Fruit fly (Drosophila melanogaster) whole organism, embryonic: ENCODE data around the gene CG12507.
A peak's percentile ranks its signal among the peaks of the same experiment; 100 is the strongest.

ENCODE experiments used
- ATbp ChIP-seq: fragments of 200-800 bp; sonication (Bioruptor generic); optimal IDR thresholded peaks from 2 replicates; lab custom pipeline; 2017; ENCODE audit warnings: missing biosample characterization, mild to moderate bottlenecking, missing genetic modification characterization, missing genetic modification reagents
- Atf-2 ChIP-seq: fragments of 200-800 bp; sonication (Bioruptor generic); optimal IDR thresholded peaks from 2 replicates; lab custom pipeline; 2016; ENCODE audit warnings: missing biosample characterization, missing genetic modification characterization
- Bgb ChIP-seq: fragments of 200-800 bp; sonication (Bioruptor generic); IDR thresholded peaks from 2 replicates; pipeline ENCODE4 v1.3.6; 2022; ENCODE audit warnings: missing biosample characterization, missing genetic modification characterization; ENCODE audit not compliant: partially characterized antibody
- CG10267 ChIP-seq: fragments of 200-800 bp; sonication (Bioruptor generic); optimal IDR thresholded peaks from 2 replicates; lab custom pipeline; 2018; ENCODE audit warnings: missing biosample characterization, mild to moderate bottlenecking, missing genetic modification characterization, moderate library complexity
- CG10431 ChIP-seq: fragments of 200-800 bp; sonication (Bioruptor generic); optimal IDR thresholded peaks from 3 replicates; lab custom pipeline; 2018; ENCODE audit warnings: missing biosample characterization, mild to moderate bottlenecking, missing genetic modification characterization
- CG10462 ChIP-seq: fragments of 200-800 bp; sonication (Bioruptor generic); optimal IDR thresholded peaks from 2 replicates; lab custom pipeline; 2016; ENCODE audit warnings: missing biosample characterization, missing genetic modification characterization
- CG10979 ChIP-seq: fragments of 200-800 bp; sonication (Bioruptor generic); optimal IDR thresholded peaks from 2 replicates; lab custom pipeline; 2018; ENCODE audit warnings: missing biosample characterization, mild to moderate bottlenecking, missing genetic modification characterization, moderate library complexity
- CG11456 ChIP-seq: fragments of 200-800 bp; sonication (Bioruptor generic); IDR thresholded peaks from 3 replicates; pipeline ENCODE4 v1.3.6; 2022; ENCODE audit warnings: missing biosample characterization, missing genetic modification characterization
- CG14860 ChIP-seq: fragments of 200-800 bp; sonication (Bioruptor generic); IDR thresholded peaks from 3 replicates; pipeline ENCODE4 v1.3.6; 2022; ENCODE audit warnings: missing biosample characterization, missing genetic modification characterization; ENCODE audit not compliant: partially characterized antibody
- CG16813 ChIP-seq: fragments of 200-800 bp; sonication (Bioruptor generic); IDR thresholded peaks from 3 replicates; pipeline ENCODE4 v1.3.6; 2022; ENCODE audit warnings: missing biosample characterization, missing genetic modification characterization; ENCODE audit not compliant: partially characterized antibody
- CG17612 ChIP-seq: fragments of 200-800 bp; sonication (Bioruptor generic); IDR thresholded peaks from 2 replicates; pipeline ENCODE4 v1.3.6; 2022; ENCODE audit warnings: missing biosample characterization, missing genetic modification characterization
- CG2712 ChIP-seq: fragments of 200-800 bp; optimal IDR thresholded peaks from 3 replicates; lab custom pipeline; 2019; ENCODE audit warnings: missing biosample characterization, mild to moderate bottlenecking, missing genetic modification characterization, moderate library complexity
- CG4854 ChIP-seq: fragments of 200-800 bp; sonication (Bioruptor generic); optimal IDR thresholded peaks from 2 replicates; lab custom pipeline; 2016; ENCODE audit warnings: missing biosample characterization, missing genetic modification characterization, inconsistent platforms
- CG6813 ChIP-seq: fragments of 200-800 bp; sonication (Bioruptor generic); optimal IDR thresholded peaks from 2 replicates; lab custom pipeline; 2017; ENCODE audit warnings: missing biosample characterization, missing genetic modification characterization, mild to moderate bottlenecking, moderate library complexity, missing genetic modification reagents
- CG6854 ChIP-seq: fragments of 200-800 bp; sonication (Bioruptor generic); optimal IDR thresholded peaks from 3 replicates; lab custom pipeline; 2017; ENCODE audit warnings: missing biosample characterization, mild to moderate bottlenecking, missing genetic modification characterization
- CG8478 ChIP-seq: fragments of >200 bp; optimal IDR thresholded peaks from 2 replicates; lab custom pipeline; 2018
- CG9817 ChIP-seq: fragments of 200-800 bp; sonication (Bioruptor generic); optimal IDR thresholded peaks from 2 replicates; lab custom pipeline; 2018; ENCODE audit warnings: missing biosample characterization, mild to moderate bottlenecking, missing genetic modification characterization, moderate library complexity
- D ChIP-seq, 2 experiments: fragments of 200-800 bp in 1 of 2; fragments of >200 bp in 1 of 2; sonication (Bioruptor generic) in 1 of 2; optimal IDR thresholded peaks; 2 replicates in 1 of 2; 3 replicates in 1 of 2; lab custom pipeline; 2017; ENCODE audit warnings: mild to moderate bottlenecking in 1 of 2, missing biosample characterization in 1 of 2, missing genetic modification characterization in 1 of 2, missing genetic modification reagents in 1 of 2
- Drgx ChIP-seq: fragments of 200-800 bp; sonication (Bioruptor generic); IDR thresholded peaks from 2 replicates; pipeline ENCODE4 v1.3.6; 2022; ENCODE audit warnings: missing biosample characterization, missing genetic modification characterization
- Fer1 ChIP-seq: fragments of 200-800 bp; sonication (Bioruptor generic); optimal IDR thresholded peaks from 2 replicates; lab custom pipeline; 2017; ENCODE audit warnings: missing biosample characterization, mild to moderate bottlenecking, missing genetic modification characterization
- Gug ChIP-seq: fragments of 200-800 bp; sonication (Bioruptor generic); IDR thresholded peaks from 4 replicates; pipeline ENCODE4 v1.3.6; 2022; ENCODE audit warnings: missing biosample characterization, missing genetic modification characterization
- HHEX ChIP-seq: fragments of 200-800 bp; sonication (Bioruptor generic); optimal IDR thresholded peaks from 3 replicates; lab custom pipeline; 2017; ENCODE audit warnings: missing biosample characterization, mild to moderate bottlenecking, missing genetic modification characterization, missing genetic modification reagents
- HLH3B ChIP-seq: fragments of 200-800 bp; sonication (Bioruptor generic); IDR thresholded peaks from 2 replicates; pipeline ENCODE4 v1.3.6; 2022; ENCODE audit warnings: missing biosample characterization, missing genetic modification characterization
- Hmr ChIP-seq: fragments of 200-800 bp; sonication (Bioruptor generic); optimal IDR thresholded peaks from 3 replicates; lab custom pipeline; 2017; ENCODE audit warnings: mild to moderate bottlenecking, missing biosample characterization, missing genetic modification reagents, missing genetic modification characterization
- NFAT ChIP-seq: fragments of 200-800 bp; sonication (Bioruptor generic); IDR thresholded peaks from 2 replicates; pipeline ENCODE4 v1.3.6; 2022; ENCODE audit warnings: missing biosample characterization, missing genetic modification characterization
- Nf-YB ChIP-seq: fragments of 200-800 bp; sonication (Bioruptor generic); optimal IDR thresholded peaks from 3 replicates; lab custom pipeline; 2019; ENCODE audit warnings: missing biosample characterization, mild to moderate bottlenecking, missing genetic modification characterization, moderate library complexity
- Pdp1 ChIP-seq, 2 experiments: fragments of 200-800 bp; sonication (Bioruptor generic); optimal IDR thresholded peaks; 3 replicates each; lab custom pipeline; 2016; ENCODE audit warnings: missing biosample characterization in 2 of 2, missing genetic modification characterization in 2 of 2, mild to moderate bottlenecking in 1 of 2, moderate library complexity in 1 of 2
- ab ChIP-seq: fragments of 200-800 bp; sonication (Bioruptor generic); optimal IDR thresholded peaks from 2 replicates; lab custom pipeline; 2016; ENCODE audit warnings: missing biosample characterization, missing genetic modification characterization
- amos ChIP-seq: fragments of 200-800 bp; sonication (Bioruptor generic); IDR thresholded peaks from 2 replicates; pipeline ENCODE4 v1.3.6; 2022; ENCODE audit warnings: missing biosample characterization, missing genetic modification characterization; ENCODE audit not compliant: partially characterized antibody
- bsh ChIP-seq, 2 experiments: fragments of 200-800 bp; sonication (Bioruptor generic); optimal IDR thresholded peaks; 2 replicates each; lab custom pipeline; 2017 to 2018; ENCODE audit warnings: mild to moderate bottlenecking in 2 of 2, missing biosample characterization in 2 of 2, missing genetic modification characterization in 2 of 2, moderate library complexity in 1 of 2
- cato ChIP-seq: fragments of 200-800 bp; sonication (Bioruptor generic); optimal IDR thresholded peaks from 2 replicates; lab custom pipeline; 2016; ENCODE audit warnings: missing biosample characterization, missing genetic modification characterization, borderline replicate concordance
- disco-r ChIP-seq: fragments of 200-800 bp; sonication (Bioruptor generic); optimal IDR thresholded peaks from 2 replicates; lab custom pipeline; 2016; ENCODE audit warnings: missing biosample characterization, missing genetic modification characterization
- eyg ChIP-seq: fragments of 200-800 bp; sonication (Bioruptor generic); optimal IDR thresholded peaks from 3 replicates; lab custom pipeline; 2016; ENCODE audit warnings: missing biosample characterization, missing genetic modification characterization
- fu2 ChIP-seq: fragments of 200-800 bp; sonication (Bioruptor generic); optimal IDR thresholded peaks from 2 replicates; lab custom pipeline; 2016; ENCODE audit warnings: missing biosample characterization, missing genetic modification characterization
- hb ChIP-seq: fragments of 200-800 bp; sonication (Bioruptor generic); IDR thresholded peaks from 3 replicates; pipeline ENCODE4 v1.3.6; 2022; ENCODE audit warnings: missing biosample characterization, missing genetic modification characterization; ENCODE audit not compliant: partially characterized antibody
- insv ChIP-seq, 2 experiments: fragments of 200-800 bp; sonication (Bioruptor generic); optimal IDR thresholded peaks; 3 replicates each; lab custom pipeline; 2016 to 2018; ENCODE audit warnings: missing biosample characterization in 2 of 2, missing genetic modification characterization in 2 of 2
- knrl ChIP-seq: fragments of 200-800 bp; sonication (Bioruptor generic); IDR thresholded peaks from 3 replicates; pipeline ENCODE4 v1.3.6; 2022; ENCODE audit warnings: missing biosample characterization, missing genetic modification characterization; ENCODE audit not compliant: partially characterized antibody
- odd ChIP-seq: fragments of 200-800 bp; sonication (Bioruptor generic); optimal IDR thresholded peaks from 2 replicates; lab custom pipeline; 2017; ENCODE audit warnings: missing biosample characterization, mild to moderate bottlenecking, missing genetic modification characterization
- salm ChIP-seq: fragments of 200-800 bp; sonication (Bioruptor generic); optimal IDR thresholded peaks from 2 replicates; lab custom pipeline; 2018; ENCODE audit warnings: missing biosample characterization, mild to moderate bottlenecking, missing genetic modification characterization
- scrt ChIP-seq: fragments of 200-800 bp; sonication (Bioruptor generic); optimal IDR thresholded peaks from 2 replicates; lab custom pipeline; 2018; ENCODE audit warnings: missing biosample characterization, mild to moderate bottlenecking, missing genetic modification characterization, moderate library complexity
- sim ChIP-seq: fragments of 200-800 bp; sonication (Bioruptor generic); IDR thresholded peaks from 2 replicates; pipeline ENCODE4 v1.3.6; 2022; ENCODE audit warnings: missing biosample characterization, missing genetic modification characterization
- sisA ChIP-seq: fragments of 200-800 bp; sonication (Bioruptor generic); IDR thresholded peaks from 2 replicates; pipeline ENCODE4 v1.3.6; 2022; ENCODE audit warnings: missing biosample characterization, missing genetic modification characterization
- tgo ChIP-seq: fragments of 200-800 bp; sonication (Bioruptor generic); IDR thresholded peaks from 3 replicates; pipeline ENCODE4 v1.3.6; 2022; ENCODE audit warnings: missing biosample characterization, missing genetic modification characterization
- toy ChIP-seq: fragments of 200-800 bp; sonication (Bioruptor generic); IDR thresholded peaks from 2 replicates; pipeline ENCODE4 v1.3.6; 2022; ENCODE audit warnings: missing biosample characterization, missing genetic modification characterization
- ttk ChIP-seq: fragments of 200-800 bp; sonication (Bioruptor generic); IDR thresholded peaks from 2 replicates; pipeline ENCODE4 v2.1.2; 2022; ENCODE audit warnings: missing biosample characterization, missing genetic modification characterization
- usp ChIP-seq: fragments of >200 bp; optimal IDR thresholded peaks from 2 replicates; lab custom pipeline; 2017; ENCODE audit warnings: missing biosample characterization, missing genetic modification characterization
- vnd ChIP-seq: fragments of 200-800 bp; sonication (Bioruptor generic); IDR thresholded peaks from 3 replicates; pipeline ENCODE4 v1.3.6; 2022; ENCODE audit warnings: missing biosample characterization, missing genetic modification characterization; ENCODE audit not compliant: partially characterized antibody
- zen2 ChIP-seq: fragments of 200-800 bp; sonication (Bioruptor generic); IDR thresholded peaks from 3 replicates; pipeline ENCODE4 v1.3.6; 2022; ENCODE audit warnings: missing biosample characterization, missing genetic modification characterization; ENCODE audit not compliant: partially characterized antibody
- zfh2 ChIP-seq: fragments of 200-800 bp; sonication (Bioruptor generic); optimal IDR thresholded peaks from 2 replicates; lab custom pipeline; 2016; ENCODE audit warnings: missing biosample characterization, missing genetic modification characterization

CG12507 gene

DNA sequence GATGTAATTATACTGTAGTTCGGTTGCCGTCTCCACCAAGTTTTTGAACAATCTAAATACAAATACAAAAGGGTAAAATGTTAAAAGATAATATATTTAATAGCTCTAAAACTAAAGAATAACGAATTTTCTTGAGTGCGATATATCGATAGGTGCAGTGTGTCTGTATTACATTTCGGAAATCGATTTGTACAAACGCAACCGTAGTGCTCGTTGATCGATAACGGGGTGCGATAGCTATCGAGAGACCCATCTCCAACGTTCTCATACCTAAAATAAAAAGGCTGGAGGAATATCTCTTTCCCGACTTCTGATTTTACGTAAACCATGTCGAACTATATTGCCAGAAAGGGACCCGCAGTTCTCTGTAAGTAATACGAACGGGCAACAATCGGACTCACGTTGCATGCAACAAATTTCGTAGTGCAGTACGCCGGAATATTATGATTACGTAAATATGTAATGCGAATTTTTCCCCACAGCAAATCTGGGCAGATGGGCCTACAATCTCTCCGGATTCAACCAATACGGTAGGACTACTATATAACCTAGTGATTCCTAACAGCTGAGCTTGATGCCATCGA lies 19.8 kb upstream of the CG12507 start, which contains the start of gene UQCR-14 (continued):
- no peak for TF ChIP-seq tgo (GFP tag; lab: Robert Waterston, UW)
- peak; percentile 70 for TF ChIP-seq CG10267
- TF ChIP-seq disco-r (GFP tag; lab: Kevin White, UChicago) = no peak
- TF ChIP-seq Pdp1 (GFP tag; optimal IDR thresholded peaks at IDR 0.05; lab: Kevin White, UChicago) = peak; percentile 13 to 95
- TF ChIP-seq CG16813 = peak; percentile 98
- no peak for TF ChIP-seq sim (GFP tag; lab: Robert Waterston, UW)
- no peak for TF ChIP-seq ATbp (GFP tag; lab: Kevin White, UChicago)
- peak; percentile 32 for TF ChIP-seq CG10979
- TF ChIP-seq Hmr (GFP tag; lab: Kevin White, UChicago) = peak; percentile 64
- TF ChIP-seq Nf-YB (GFP tag; lab: Kevin White, UChicago) = no peak
- no peak for TF ChIP-seq salm (tag; lab: Kevin White, UChicago)
- TF ChIP-seq CG8478 (lab: Kevin White, UChicago) = no peak
- TF ChIP-seq ttk = no peak
- peak; percentile 4 for TF ChIP-seq zfh2 (GFP tag; lab: Kevin White, UChicago)
- no peak for TF ChIP-seq CG6854 (GFP tag; lab: Kevin White, UChicago)
- no peak for TF ChIP-seq cato (GFP tag; lab: Kevin White, UChicago)
- TF ChIP-seq eyg (GFP tag; lab: Kevin White, UChicago) = no peak
- TF ChIP-seq CG4854 = peak; percentile 38
- TF ChIP-seq CG17612 (GFP tag; lab: Robert Waterston, UW) = no peak
- TF ChIP-seq D (optimal IDR thresholded peaks at IDR 0.05; lab: Kevin White, UChicago) = no peak
- no peak for TF ChIP-seq D (GFP tag; optimal IDR thresholded peaks at IDR 0.05; lab: Kevin White, UChicago)
- peak; percentile 36; the same call in 1 of the 2 replicates for TF ChIP-seq NFAT
- TF ChIP-seq zen2 (GFP tag; lab: Robert Waterston, UW) = peak; percentile 91; the same call in 2 of the 3 replicates
- TF ChIP-seq HLH3B (GFP tag; lab: Robert Waterston, UW) = no peak
- peak; percentile 4 for TF ChIP-seq fu2 (GFP tag; lab: Kevin White, UChicago)
- peak in 1 of 2 experiments; percentile 2 for TF ChIP-seq insv (GFP tag; optimal IDR thresholded peaks at IDR 0.05; lab: Kevin White, UChicago)
- peak; percentile 96 for TF ChIP-seq CG14860 (GFP tag; lab: Robert Waterston, UW)
- TF ChIP-seq CG10462 (GFP tag; lab: Kevin White, UChicago) = no peak
- no peak for TF ChIP-seq Drgx (GFP tag; lab: Robert Waterston, UW)
- TF ChIP-seq CG2712 (tag; lab: Kevin White, UChicago) = peak; percentile 62
- no peak for TF ChIP-seq CG6813 (GFP tag; lab: Kevin White, UChicago)
- no peak for TF ChIP-seq ab (GFP tag; lab: Kevin White, UChicago)
- TF ChIP-seq usp (GFP tag; lab: Kevin White, UChicago) = no peak
- peak; percentile 13; the same call in 1 of the 4 replicates for TF ChIP-seq Gug (GFP tag; lab: Robert Waterston, UW)
- TF ChIP-seq bsh (GFP tag; optimal IDR thresholded peaks at IDR 0.05; lab: Kevin White, UChicago) = no peak
- TF ChIP-seq vnd = peak; percentile 96
- TF ChIP-seq CG11456 (GFP tag; lab: Robert Waterston, UW) = peak; percentile 49; the same call in 1 of the 3 replicates
- TF ChIP-seq toy (GFP tag; lab: Robert Waterston, UW) = no peak
- TF ChIP-seq hb (GFP tag; lab: Robert Waterston, UW) = peak; percentile 97
- no peak for TF ChIP-seq CG10431 (GFP tag; lab: Kevin White, UChicago)
- peak; percentile 21 for TF ChIP-seq Fer1
- TF ChIP-seq knrl = peak; percentile 96
- no peak for TF ChIP-seq odd (GFP tag; lab: Kevin White, UChicago)
- no peak for TF ChIP-seq HHEX (GFP tag; lab: Kevin White, UChicago)
- no peak for TF ChIP-seq scrt (GFP tag; lab: Kevin White, UChicago)
- peak; percentile 99 for TF ChIP-seq Bgb (GFP tag; lab: Robert Waterston, UW)
- no peak for TF ChIP-seq CG9817 (tag; lab: Kevin White, UChicago)
- TF ChIP-seq amos (GFP tag; lab: Robert Waterston, UW) = peak; percentile 99
- no peak for TF ChIP-seq Atf-2 (GFP tag; lab: Kevin White, UChicago)
- no peak for TF ChIP-seq sisA (GFP tag; lab: Robert Waterston, UW)
